Worm (Caenorhabditis elegans) whole organism, L1 larva: ENCODE measurements around the gene F52H2.3.

ENCODE experiments used
- aly-2 ChIP-seq: fragments of 150-350 bp; optimal IDR thresholded peaks from 2 replicates; lab custom pipeline; 2014; ENCODE audit warnings: missing biosample characterization, missing genetic modification characterization
- ceh-82 ChIP-seq, 3 experiments: fragments of 150-350 bp in 1 of 3; sonication (generic microtip) in 2 of 3; optimal IDR thresholded peaks; 2 replicates each; lab custom pipeline; 2014 to 2017; ENCODE audit warnings: missing biosample characterization in 3 of 3, missing genetic modification characterization in 3 of 3
- dpl-1 ChIP-seq, 3 experiments: fragments of 150-350 bp in 2 of 3; sonication (generic microtip) in 1 of 3; optimal IDR thresholded peaks; 2 replicates each; lab custom pipeline; 2014 to 2017; ENCODE audit warnings: missing biosample characterization in 3 of 3, missing genetic modification characterization in 3 of 3, missing genetic modification reagents in 3 of 3
- elt-2 ChIP-seq: sonication (generic microtip); optimal IDR thresholded peaks from 2 replicates; lab custom pipeline; 2016; ENCODE audit warnings: missing genetic modification characterization, mild to moderate bottlenecking, inconsistent platforms, missing compliant biosample characterization, missing genetic modification reagents
- ets-5 ChIP-seq: fragments of 200-800 bp; sonication (Bioruptor generic); IDR thresholded peaks from 2 replicates; pipeline ENCODE4 v1.3.6; 2022; ENCODE audit warnings: missing genetic modification characterization, missing compliant biosample characterization
- fkh-10 ChIP-seq: sonication (generic microtip); optimal IDR thresholded peaks from 2 replicates; lab custom pipeline; 2017; ENCODE audit warnings: missing biosample characterization, missing genetic modification reagents, missing genetic modification characterization
- hpl-2 ChIP-seq: fragments of 150-350 bp; optimal IDR thresholded peaks from 2 replicates; lab custom pipeline; 2014; ENCODE audit warnings: missing biosample characterization, missing genetic modification reagents, missing genetic modification characterization
- lin-13 ChIP-seq: fragments of 150-350 bp; optimal IDR thresholded peaks from 2 replicates; lab custom pipeline; 2014; ENCODE audit warnings: missing biosample characterization, missing genetic modification reagents, missing genetic modification characterization
- lir-3 ChIP-seq: sonication (generic microtip); optimal IDR thresholded peaks from 2 replicates; lab custom pipeline; 2016; ENCODE audit warnings: mild to moderate bottlenecking, missing genetic modification characterization, moderate library complexity, missing compliant biosample characterization; ENCODE audit not compliant: poor library complexity
- nhr-28 ChIP-seq: fragments of 150-350 bp; optimal IDR thresholded peaks from 2 replicates; lab custom pipeline; 2014; ENCODE audit warnings: missing biosample characterization, missing genetic modification characterization
- nhr-76 ChIP-seq: sonication (generic microtip); optimal IDR thresholded peaks from 2 replicates; lab custom pipeline; 2017; ENCODE audit warnings: missing biosample characterization, missing genetic modification characterization
- snu-23 ChIP-seq: sonication (generic microtip); optimal IDR thresholded peaks from 2 replicates; lab custom pipeline; 2016; ENCODE audit warnings: missing genetic modification characterization, missing compliant biosample characterization
- unc-98 ChIP-seq: fragments of 200-800 bp; sonication (Bioruptor generic); IDR thresholded peaks from 2 replicates; pipeline ENCODE4 v1.3.6; 2022; ENCODE audit warnings: missing genetic modification characterization, missing compliant biosample characterization
- vab-15 ChIP-seq: sonication (generic microtip); optimal IDR thresholded peaks from 2 replicates; lab custom pipeline; 2017; ENCODE audit warnings: missing genotype, mild to moderate bottlenecking, missing genetic modification characterization, missing compliant biosample characterization

- TF ChIP-seq fkh-10 (GFP tag; lab: Kevin White, UChicago) = no peak
- no peak for TF ChIP-seq ets-5 (GFP tag; lab: Robert Waterston, UW)
- TF ChIP-seq aly-2 (tag; lab: Kevin White, UChicago) = no peak
- no peak for TF ChIP-seq nhr-76 (tag; lab: Kevin White, UChicago)
- TF ChIP-seq elt-2 (tag; lab: Kevin White, UChicago) = no peak
- no peak for TF ChIP-seq lin-13 (GFP tag; lab: Kevin White, UChicago)
- TF ChIP-seq hpl-2 (GFP tag; lab: Kevin White, UChicago) = no peak
- peak; percentile 17 for TF ChIP-seq lir-3
- peak; percentile 24 for TF ChIP-seq vab-15 (tag; lab: Kevin White, UChicago)
- TF ChIP-seq dpl-1 (GFP tag; optimal IDR thresholded peaks at IDR 0.05; lab: Kevin White, UChicago) = peak in 1 of 3 experiments; percentile 1
- TF ChIP-seq snu-23 (GFP tag; lab: Kevin White, UChicago) = peak; percentile 75
- TF ChIP-seq unc-98 (GFP tag; lab: Robert Waterston, UW) = no peak
- no peak for TF ChIP-seq nhr-28 (tag; lab: Kevin White, UChicago)
- peak in 1 of 3 experiments; percentile 6 for TF ChIP-seq ceh-82 (tag; optimal IDR thresholded peaks at IDR 0.05; lab: Kevin White, UChicago)
These were observed 45.0 kb downstream of the F52H2.3 start, which contains the start of gene rabr-1 for ce11 chrX:2495865-2496314.
